Worm (Caenorhabditis elegans): ENCODE results near the gene aagr-3.

DNA sequence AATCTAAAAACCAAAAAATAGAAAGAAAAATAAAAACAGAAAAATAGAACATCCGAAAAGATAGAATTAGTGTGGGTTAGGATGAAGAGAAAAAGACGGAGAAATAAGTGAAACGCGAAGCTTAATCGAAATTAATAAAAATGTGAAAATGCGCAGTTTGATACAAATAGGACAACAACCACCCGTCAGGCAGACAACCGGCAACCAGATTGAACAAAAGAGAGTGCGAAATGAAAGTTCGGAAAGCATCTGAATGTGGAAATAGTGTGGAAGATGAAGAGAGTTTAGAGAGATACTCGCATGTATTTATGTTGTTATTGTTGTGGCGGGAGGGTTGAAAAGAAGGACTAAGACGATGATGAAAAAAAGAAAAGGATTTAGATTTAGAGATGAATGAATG, 29.1 kb upstream of the aagr-3 start:
- TF ChIP-seq ceh-40 (GFP tag; IDR thresholded peaks at IDR 0.05) = no peak
- no peak for TF ChIP-seq snpc-4 (GFP tag; optimal IDR thresholded peaks at IDR 0.05)
- no peak for TF ChIP-seq snpc-4 (tag; optimal IDR thresholded peaks at IDR 0.05)
- no peak for TF ChIP-seq sea-2 (GFP tag; IDR thresholded peaks at IDR 0.05)
- TF ChIP-seq aptf-2 (GFP tag; conservative IDR thresholded peaks at IDR 0.05) = no peak
- TF ChIP-seq ekl-4 (GFP tag; IDR thresholded peaks at IDR 0.05) = no peak
- TF ChIP-seq cebp-2 (GFP tag; IDR thresholded peaks at IDR 0.05) = no peak
- TF ChIP-seq Y79H2A.3 (GFP tag; conservative IDR thresholded peaks at IDR 0.05) = no peak
- no peak for TF ChIP-seq him-1 (tag; optimal IDR thresholded peaks at IDR 0.05)
- TF ChIP-seq Y95B8A.8 (GFP tag; IDR thresholded peaks at IDR 0.05) = no peak
- no peak for TF ChIP-seq T26A5.8 (tag; optimal IDR thresholded peaks at IDR 0.05)
- no peak for TF ChIP-seq unc-130 (GFP tag; optimal IDR thresholded peaks at IDR 0.05)

Measured in whole organism, young adult.